Worm (Caenorhabditis elegans) whole organism, L3 larva: ENCODE results near the gene F44E2.4.
A peak's percentile ranks its signal among the peaks of the same experiment; 100 is the strongest.

Experiments used
- R02D3.7 ChIP-seq: fragments of 150-350 bp; optimal IDR thresholded peaks from 2 replicates; lab custom pipeline; 2014; ENCODE audit warnings: missing biosample characterization, missing genetic modification characterization
- ZK546.5 ChIP-seq: sonication (generic microtip); optimal IDR thresholded peaks from 2 replicates; lab custom pipeline; 2017; ENCODE audit warnings: missing biosample characterization, missing genetic modification characterization
- aly-2 ChIP-seq: fragments of 150-350 bp; optimal IDR thresholded peaks from 2 replicates; lab custom pipeline; 2014; ENCODE audit warnings: missing biosample characterization, missing genetic modification characterization
- ama-1 ChIP-seq: fragments of 150-350 bp; optimal IDR thresholded peaks from 2 replicates; lab custom pipeline; 2018
- ceh-16 ChIP-seq: sonication (generic microtip); optimal IDR thresholded peaks from 2 replicates; lab custom pipeline; 2017; ENCODE audit warnings: missing biosample characterization, missing genetic modification characterization
- ceh-28 ChIP-seq: fragments of 150-350 bp; optimal IDR thresholded peaks from 2 replicates; lab custom pipeline; 2014; ENCODE audit warnings: missing biosample characterization, missing genetic modification reagents, missing genetic modification characterization
- ceh-82 ChIP-seq: fragments of 150-350 bp; optimal IDR thresholded peaks from 2 replicates; lab custom pipeline; 2014; ENCODE audit warnings: missing biosample characterization, missing genetic modification characterization
- ceh-9 ChIP-seq: sonication (generic microtip); optimal IDR thresholded peaks from 2 replicates; lab custom pipeline; 2018; ENCODE audit warnings: missing biosample characterization, missing genetic modification characterization
- daf-12 ChIP-seq: fragments of 150-350 bp; optimal IDR thresholded peaks from 2 replicates; lab custom pipeline; 2014; ENCODE audit warnings: missing biosample characterization, missing genetic modification reagents, missing genetic modification characterization
- egl-5 ChIP-seq: fragments of 150-350 bp; optimal IDR thresholded peaks from 2 replicates; lab custom pipeline; 2017; ENCODE audit warnings: missing biosample characterization, missing genetic modification reagents, missing genetic modification characterization, inconsistent platforms
- elt-1 ChIP-seq: fragments of 150-350 bp; optimal IDR thresholded peaks from 2 replicates; lab custom pipeline; 2014; ENCODE audit warnings: missing biosample characterization, missing genetic modification characterization
- elt-2 ChIP-seq: sonication (generic microtip); optimal IDR thresholded peaks from 2 replicates; lab custom pipeline; 2016; ENCODE audit warnings: missing genetic modification reagents, mild to moderate bottlenecking, missing genetic modification characterization, missing compliant biosample characterization
- elt-3 ChIP-seq, 3 experiments: fragments of 150-350 bp in 1 of 3; sonication (generic microtip) in 2 of 3; optimal IDR thresholded peaks; 2 replicates in 2 of 3; 4 replicates in 1 of 3; lab custom pipeline; 2014 to 2017; ENCODE audit warnings: missing biosample characterization in 3 of 3, missing genetic modification characterization in 3 of 3
- eor-1 ChIP-seq, 2 experiments: fragments of 150-350 bp; optimal IDR thresholded peaks; 2 replicates each; lab custom pipeline; 2014 to 2018; ENCODE audit warnings: missing biosample characterization in 2 of 2, missing genetic modification characterization in 2 of 2
- fkh-10 ChIP-seq: sonication (generic microtip); optimal IDR thresholded peaks from 2 replicates; lab custom pipeline; 2017; ENCODE audit warnings: missing biosample characterization, missing genetic modification reagents, missing genetic modification characterization
- fkh-2 ChIP-seq: fragments of 150-350 bp; optimal IDR thresholded peaks from 2 replicates; lab custom pipeline; 2014; ENCODE audit warnings: missing biosample characterization, missing genetic modification reagents, missing genetic modification characterization
- fos-1 ChIP-seq: fragments of 150-350 bp; optimal IDR thresholded peaks from 2 replicates; lab custom pipeline; 2014; ENCODE audit warnings: missing biosample characterization, missing genetic modification characterization
- hmg-11 ChIP-seq: sonication (generic microtip); optimal IDR thresholded peaks from 2 replicates; lab custom pipeline; 2016; ENCODE audit warnings: missing genetic modification characterization, missing compliant biosample characterization
- jun-1 ChIP-seq: fragments of 150-350 bp; optimal IDR thresholded peaks from 2 replicates; lab custom pipeline; 2014; ENCODE audit warnings: missing biosample characterization, missing genetic modification reagents, missing genetic modification characterization
- lin-15B ChIP-seq: fragments of 150-350 bp; optimal IDR thresholded peaks from 2 replicates; lab custom pipeline; 2014; ENCODE audit warnings: missing biosample characterization, missing genetic modification characterization
- lin-39 ChIP-seq: fragments of 150-350 bp; optimal IDR thresholded peaks from 2 replicates; lab custom pipeline; 2018; ENCODE audit warnings: missing biosample characterization, missing genetic modification reagents, missing genetic modification characterization
- lsy-12 ChIP-seq: sonication (generic microtip); optimal IDR thresholded peaks from 2 replicates; lab custom pipeline; 2016; ENCODE audit warnings: mild to moderate bottlenecking, missing genetic modification characterization, missing compliant biosample characterization
- mdl-1 ChIP-seq: fragments of 150-350 bp; optimal IDR thresholded peaks from 2 replicates; lab custom pipeline; 2014; ENCODE audit warnings: missing biosample characterization, missing genetic modification characterization
- mml-1 ChIP-seq: fragments of 150-350 bp; sonication (generic microtip); optimal IDR thresholded peaks from 3 replicates; lab custom pipeline; 2014; ENCODE audit warnings: missing biosample characterization, missing genetic modification characterization
- nfya-1 ChIP-seq: sonication (generic microtip); optimal IDR thresholded peaks from 2 replicates; lab custom pipeline; 2017; ENCODE audit warnings: missing genetic modification characterization, mild to moderate bottlenecking, missing compliant biosample characterization, antibody characterized with exemption, moderate library complexity; ENCODE audit not compliant: insufficient read depth
- nhr-12 ChIP-seq: fragments of 150-350 bp; optimal IDR thresholded peaks from 2 replicates; lab custom pipeline; 2014; ENCODE audit warnings: missing biosample characterization, missing genetic modification characterization
- nhr-23 ChIP-seq: fragments of 150-350 bp; optimal IDR thresholded peaks from 2 replicates; lab custom pipeline; 2014; ENCODE audit warnings: missing biosample characterization, missing genetic modification reagents, missing genetic modification characterization
- nhr-25 ChIP-seq: sonication (generic microtip); optimal IDR thresholded peaks from 2 replicates; lab custom pipeline; 2017; ENCODE audit warnings: missing biosample characterization, missing genetic modification characterization
- nhr-28 ChIP-seq: fragments of 150-350 bp; optimal IDR thresholded peaks from 2 replicates; lab custom pipeline; 2014; ENCODE audit warnings: missing biosample characterization, missing genetic modification characterization
- nhr-43 ChIP-seq: sonication (generic microtip); optimal IDR thresholded peaks from 2 replicates; lab custom pipeline; 2016; ENCODE audit warnings: mild to moderate bottlenecking, missing genetic modification characterization, missing compliant biosample characterization; ENCODE audit not compliant: poor library complexity, severe bottlenecking
- nhr-67 ChIP-seq: fragments of 150-350 bp; optimal IDR thresholded peaks from 2 replicates; lab custom pipeline; 2014; ENCODE audit warnings: missing biosample characterization, missing genetic modification characterization
- nhr-76 ChIP-seq: fragments of 150-350 bp; sonication (generic microtip); optimal IDR thresholded peaks from 5 replicates; lab custom pipeline; 2014; ENCODE audit warnings: missing biosample characterization, missing genetic modification characterization
- pqm-1 ChIP-seq: fragments of 150-350 bp; optimal IDR thresholded peaks from 2 replicates; lab custom pipeline; 2017; ENCODE audit warnings: missing biosample characterization, missing genetic modification characterization, inconsistent platforms
- skn-1 ChIP-seq: fragments of 150-350 bp; optimal IDR thresholded peaks from 2 replicates; lab custom pipeline; 2014; ENCODE audit warnings: missing biosample characterization, missing genetic modification characterization
- snpc-4 ChIP-seq: fragments of 150-350 bp; optimal IDR thresholded peaks from 2 replicates; lab custom pipeline; 2014; ENCODE audit warnings: missing biosample characterization, missing genetic modification characterization
- tbx-2 ChIP-seq: sonication (generic microtip); optimal IDR thresholded peaks from 2 replicates; lab custom pipeline; 2016; ENCODE audit warnings: mild to moderate bottlenecking, missing genetic modification characterization, missing compliant biosample characterization
- unc-62 ChIP-seq: fragments of 150-350 bp; sonication (generic microtip); optimal IDR thresholded peaks from 4 replicates; lab custom pipeline; 2014; ENCODE audit warnings: missing biosample characterization, missing genetic modification reagents, missing genetic modification characterization
- zag-1 ChIP-seq: fragments of 150-350 bp; optimal IDR thresholded peaks from 2 replicates; lab custom pipeline; 2014; ENCODE audit warnings: missing biosample characterization, missing genetic modification characterization
- ztf-11 ChIP-seq: fragments of 150-350 bp; optimal IDR thresholded peaks from 2 replicates; lab custom pipeline; 2014; ENCODE audit warnings: missing biosample characterization, missing genetic modification characterization
- ztf-4 ChIP-seq: fragments of 150-350 bp; optimal IDR thresholded peaks from 2 replicates; lab custom pipeline; 2014; ENCODE audit warnings: missing biosample characterization, missing genetic modification characterization

Gene F44E2.4

DNA sequence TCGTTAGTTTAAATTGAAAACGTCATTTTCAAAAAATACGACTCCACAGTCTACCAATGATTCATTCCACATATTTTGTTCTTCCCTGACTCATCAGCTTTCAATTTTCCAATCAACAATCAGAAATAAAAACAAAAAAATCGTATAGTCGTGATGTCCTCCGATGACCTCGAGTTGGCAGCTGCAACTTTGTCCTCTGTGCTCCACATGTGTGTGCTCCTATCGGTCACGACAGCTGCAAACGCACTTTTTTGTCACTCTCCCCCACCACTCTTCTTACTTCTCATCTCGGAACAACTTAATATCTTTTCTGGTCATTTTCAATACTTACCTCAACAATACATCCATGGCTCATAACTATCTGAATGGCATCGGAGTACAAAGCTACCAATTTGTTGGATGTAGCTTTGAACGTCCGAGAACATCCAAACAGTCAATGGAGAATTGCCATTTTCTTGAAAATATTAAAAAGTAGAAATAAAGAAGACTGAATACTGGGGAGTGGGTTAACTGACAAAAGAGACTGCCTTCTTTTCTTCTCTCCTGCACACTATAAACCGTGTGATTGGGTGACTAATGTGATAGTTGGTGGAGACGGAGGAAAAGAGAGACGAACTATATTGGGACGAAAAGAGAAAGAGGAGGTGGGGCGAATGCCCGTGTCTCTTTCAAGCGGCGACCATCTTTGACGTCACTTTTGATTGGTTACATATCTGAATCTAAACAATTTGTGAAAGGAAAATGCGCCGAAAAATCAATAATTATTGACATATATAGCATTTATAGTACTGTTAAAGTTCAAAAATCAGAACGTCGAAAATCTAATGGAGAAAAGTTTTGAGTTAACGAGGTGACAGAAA is 29.0 kb upstream of the F44E2.4 start (continued):
- no peak for TF ChIP-seq mml-1 (tag; lab: Kevin White, UChicago)

DNA sequence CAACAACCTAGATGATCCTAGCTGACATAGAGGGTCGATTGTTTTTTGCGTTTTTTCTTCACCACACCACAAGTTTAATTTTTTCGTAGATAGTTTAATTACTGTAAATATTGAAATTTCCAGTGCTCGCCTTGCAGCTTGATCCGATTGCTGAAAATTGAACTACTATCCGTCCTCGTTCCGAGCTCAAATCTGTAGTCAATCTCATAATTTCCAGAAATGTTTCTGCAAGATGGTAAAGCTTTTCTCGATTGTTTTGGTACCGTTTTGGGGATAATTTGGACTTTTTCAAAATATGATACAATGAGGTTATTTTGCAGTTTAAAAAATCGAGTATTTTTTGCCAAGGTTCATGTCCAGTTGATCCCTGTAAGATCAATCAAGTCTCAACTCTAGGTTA is 27.8 kb upstream of the F44E2.4 start:
- TF ChIP-seq elt-3 (tag; optimal IDR thresholded peaks at IDR 0.05; lab: Kevin White, UChicago) (no peak), zag-1 (tag; lab: Kevin White, UChicago) (no peak), ceh-16 (tag; lab: Kevin White, UChicago) (no peak), nhr-43 (tag; lab: Kevin White, UChicago) (no peak), ceh-82 (tag; lab: Kevin White, UChicago) (no peak), nhr-67 (tag; lab: Kevin White, UChicago) (no peak), pqm-1 (tag; lab: Kevin White, UChicago) (no peak), snpc-4 (tag; lab: Kevin White, UChicago) (no peak), nfya-1 (tag; lab: Kevin White, UChicago) (no peak), ZK546.5 (tag; lab: Kevin White, UChicago) (no peak), ceh-9 (no peak), elt-2 (no peak), nhr-12 (no peak), ceh-28 (tag; lab: Kevin White, UChicago) (no peak), unc-62 (GFP tag; lab: Kevin White, UChicago) (no peak), aly-2 (no peak), lsy-12 (tag; lab: Kevin White, UChicago) (no peak), nhr-25 (tag; lab: Kevin White, UChicago) (no peak), jun-1 (tag; lab: Kevin White, UChicago) (no peak)
- TF ChIP-seq, all 47 proteins: peak for 0

DNA sequence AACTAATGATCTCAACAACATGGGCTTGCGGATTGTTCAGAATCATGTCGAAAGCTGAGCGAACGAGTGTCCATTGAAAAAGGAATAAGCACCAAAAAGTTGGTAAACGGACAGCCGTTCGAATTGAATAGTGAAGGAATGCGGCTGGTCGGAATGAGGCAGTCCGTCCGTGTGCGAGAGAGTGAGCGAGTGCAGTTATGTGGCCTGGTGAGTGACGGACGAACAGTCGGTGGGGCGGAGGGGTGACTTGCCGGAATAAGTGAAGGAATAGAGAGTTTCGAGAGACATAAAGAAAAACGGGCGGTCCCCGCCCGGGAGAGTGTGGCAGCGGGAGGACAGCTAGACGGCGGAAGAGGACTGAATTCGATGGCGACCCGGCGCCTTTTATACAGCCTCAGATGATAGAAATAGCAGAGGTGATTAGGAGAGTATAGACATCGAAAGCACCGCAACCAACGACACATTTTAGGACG is 27.1 kb upstream of the F44E2.4 start:
- TF ChIP-seq nhr-28 (tag; lab: Kevin White, UChicago): no peak
- TF ChIP-seq lin-39 (tag; lab: Kevin White, UChicago): no peak
- TF ChIP-seq fos-1: peak; percentile 71
- peak; percentile 99 for TF ChIP-seq ama-1
- TF ChIP-seq elt-2: peak; percentile 84
- TF ChIP-seq mdl-1 (tag; lab: Kevin White, UChicago): no peak
- TF ChIP-seq egl-5: peak; percentile 16
- TF ChIP-seq lsy-12 (tag; lab: Kevin White, UChicago): peak; percentile 72
- no peak for TF ChIP-seq elt-1 (tag; lab: Kevin White, UChicago)
- TF ChIP-seq tbx-2 (tag; lab: Kevin White, UChicago): peak; percentile 25
- TF ChIP-seq hmg-11 (tag; lab: Kevin White, UChicago): peak; percentile 63
- TF ChIP-seq nhr-25 (tag; lab: Kevin White, UChicago): peak; percentile 75
- no peak for TF ChIP-seq ceh-82 (tag; lab: Kevin White, UChicago)
- TF ChIP-seq ceh-28 (tag; lab: Kevin White, UChicago): peak; percentile 34
- TF ChIP-seq ztf-11: no peak
- TF ChIP-seq jun-1 (tag; lab: Kevin White, UChicago): peak; percentile 74
- TF ChIP-seq nfya-1 (tag; lab: Kevin White, UChicago): peak; percentile 53
- peak; percentile 33 for TF ChIP-seq R02D3.7
- peak; percentile 57 for TF ChIP-seq nhr-23 (tag; lab: Kevin White, UChicago)
- no peak for TF ChIP-seq skn-1 (tag; lab: Kevin White, UChicago)
- no peak for TF ChIP-seq fkh-2 (tag; lab: Kevin White, UChicago)
- TF ChIP-seq pqm-1 (tag; lab: Kevin White, UChicago): peak; percentile 67
- TF ChIP-seq nhr-76 (tag; lab: Kevin White, UChicago): no peak
- peak; percentile 56 for TF ChIP-seq lin-15B (tag; lab: Kevin White, UChicago)
- peak; percentile 8 for TF ChIP-seq ztf-4 (tag; lab: Kevin White, UChicago)
- peak; percentile 46 for TF ChIP-seq snpc-4 (tag; lab: Kevin White, UChicago)
- TF ChIP-seq fkh-10 (GFP tag; lab: Kevin White, UChicago): no peak
- TF ChIP-seq nhr-12: no peak
- TF ChIP-seq ceh-9: no peak
- TF ChIP-seq eor-1 (tag; optimal IDR thresholded peaks at IDR 0.05; lab: Kevin White, UChicago): no peak
- no peak for TF ChIP-seq daf-12 (tag; lab: Kevin White, UChicago)
- TF ChIP-seq zag-1 (tag; lab: Kevin White, UChicago): no peak
- TF ChIP-seq, all 47 proteins: peak for 17
